Fruit fly (Drosophila melanogaster): ENCODE measurements around the gene CG17075.

CG17075 gene

DNA sequence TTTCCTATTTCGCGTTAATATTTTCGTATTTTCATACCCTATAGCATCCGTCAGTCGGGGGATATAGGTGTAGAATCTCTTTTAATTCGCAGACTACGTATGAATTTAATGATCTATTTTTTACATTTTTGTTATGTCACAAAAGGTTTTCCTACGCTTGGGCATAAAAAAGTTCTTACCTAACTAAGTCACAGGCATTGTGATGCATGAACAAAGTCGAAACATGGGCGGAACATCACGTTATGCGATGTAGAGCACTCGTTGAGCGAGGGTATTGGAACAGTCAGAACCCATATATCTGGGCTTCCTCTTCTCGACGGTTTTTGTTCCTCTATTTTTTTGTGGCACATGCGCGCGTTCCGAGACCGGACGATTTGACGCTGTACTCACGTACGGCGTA, 41.9 kb upstream of the CG17075 start (continued):
- TF ChIP-seq CG10147 (GFP tag; optimal IDR thresholded peaks at IDR 0.05) (no peak), CG9932 (GFP tag; IDR thresholded peaks at IDR 0.05) (peak; percentile 29; the same call in 1 of the 2 replicates), nerfin-1 (tag; optimal IDR thresholded peaks at IDR 0.05) (no peak), unc-4 (GFP tag; IDR thresholded peaks at IDR 0.05; ENCODE audit: partially characterized antibody) (no peak), CG17361 (GFP tag; IDR thresholded peaks at IDR 0.05) (0 out of 3 replicates have a peak, but pooled peaks have one; percentile 12), CG12299 (tag; optimal IDR thresholded peaks at IDR 0.05) (no peak), CG30431 (GFP tag; optimal IDR thresholded peaks at IDR 0.05) (no peak), hbn (GFP tag; IDR thresholded peaks at IDR 0.05; ENCODE audit: partially characterized antibody) (no peak), Hr78 (GFP tag; optimal IDR thresholded peaks at IDR 0.05) (no peak), ttk (GFP tag; IDR thresholded peaks at IDR 0.05) (no peak), Sin3A (optimal IDR thresholded peaks at IDR 0.05) (no peak), Adf1 (GFP tag; IDR thresholded peaks at IDR 0.05) (no peak), CG34376 (GFP tag; optimal IDR thresholded peaks at IDR 0.05) (no peak), dimm (GFP tag; IDR thresholded peaks at IDR 0.05) (no peak), Trl (optimal IDR thresholded peaks at IDR 0.05) (no peak), Trl (GFP tag; optimal IDR thresholded peaks at IDR 0.05) (no peak), CG13123 (GFP tag; optimal IDR thresholded peaks at IDR 0.05) (no peak), pb (GFP tag; optimal IDR thresholded peaks at IDR 0.05) (no peak), TFAM (GFP tag; optimal IDR thresholded peaks at IDR 0.05) (no peak), CG18764 (GFP tag; optimal IDR thresholded peaks at IDR 0.05) (peak; percentile 9), CG8944 (GFP tag; optimal IDR thresholded peaks at IDR 0.05) (no peak), CG31388 (GFP tag; optimal IDR thresholded peaks at IDR 0.05) (no peak), Nf-YB (GFP tag; optimal IDR thresholded peaks at IDR 0.05) (no peak), ase (GFP tag; IDR thresholded peaks at IDR 0.05) (no peak), Lim3 (GFP tag; IDR thresholded peaks at IDR 0.05) (no peak), gcm2 (GFP tag; optimal IDR thresholded peaks at IDR 0.05) (no peak), pros (GFP tag; optimal IDR thresholded peaks at IDR 0.05) (no peak), CG14667 (GFP tag; IDR thresholded peaks at IDR 0.05) (no peak), CG10565 (GFP tag; optimal IDR thresholded peaks at IDR 0.05) (no peak), croc (GFP tag; conservative IDR thresholded peaks at IDR 0.05) (no peak), CG4328 (GFP tag; optimal IDR thresholded peaks at IDR 0.05) (no peak), lbe (GFP tag; optimal IDR thresholded peaks at IDR 0.05) (no peak), Dip3 (GFP tag; optimal IDR thresholded peaks at IDR 0.05) (peak; percentile 16), HLH3B (GFP tag; IDR thresholded peaks at IDR 0.05) (no peak), CG16863 (GFP tag; optimal IDR thresholded peaks at IDR 0.05) (no peak), Rx (GFP tag; IDR thresholded peaks at IDR 0.05) (no peak), CG6765 (GFP tag; optimal IDR thresholded peaks at IDR 0.05) (no peak), tll (GFP tag; optimal IDR thresholded peaks at IDR 0.05) (peak in 1 of 2 experiments; percentile 4), CG2712 (tag; optimal IDR thresholded peaks at IDR 0.05) (peak; percentile 14), scrt (GFP tag; optimal IDR thresholded peaks at IDR 0.05) (no peak), Ada2b (GFP tag; IDR thresholded peaks at IDR 0.05) (no peak), Ssrp (tag; optimal IDR thresholded peaks at IDR 0.05) (no peak), psq (GFP tag; optimal IDR thresholded peaks at IDR 0.05) (no peak), dati (GFP tag; IDR thresholded peaks at IDR 0.05) (no peak), CG6654 (GFP tag; optimal IDR thresholded peaks at IDR 0.05) (no peak), Awh (GFP tag; IDR thresholded peaks at IDR 0.05) (no peak), grn (GFP tag; optimal IDR thresholded peaks at IDR 0.05) (no peak), B-H1 (GFP tag; IDR thresholded peaks at IDR 0.05) (no peak), unpg (GFP tag; optimal IDR thresholded peaks at IDR 0.05) (no peak), Poxn (GFP tag; IDR thresholded peaks at IDR 0.05) (no peak), CG17359 (tag; optimal IDR thresholded peaks at IDR 0.05) (peak; percentile 12), CG15011 (GFP tag; optimal IDR thresholded peaks at IDR 0.05) (no peak), E2f2 (GFP tag; IDR thresholded peaks at IDR 0.05) (no peak)
